Worm (Caenorhabditis elegans) whole organism, late embryonic: ENCODE measurements around the gene aff-1.
A peak's percentile ranks its signal among the peaks of the same experiment; 100 is the strongest.

Experiments used
- ceh-19 ChIP-seq: fragments of 200-800 bp; sonication (Bioruptor generic); optimal IDR thresholded peaks from 2 replicates; lab custom pipeline; 2018; ENCODE audit warnings: mild to moderate bottlenecking, missing genetic modification characterization, missing compliant biosample characterization
- ceh-31 ChIP-seq: sonication (generic microtip); optimal IDR thresholded peaks from 2 replicates; lab custom pipeline; 2016; ENCODE audit warnings: missing genetic modification characterization, missing compliant biosample characterization
- dve-1 ChIP-seq: sonication (generic microtip); optimal IDR thresholded peaks from 2 replicates; lab custom pipeline; 2017; ENCODE audit warnings: antibody characterized with exemption, mild to moderate bottlenecking, missing genetic modification characterization, missing compliant biosample characterization
- pqm-1 ChIP-seq: sonication (generic microtip); optimal IDR thresholded peaks from 2 replicates; lab custom pipeline; 2016; ENCODE audit warnings: missing genetic modification characterization, missing compliant biosample characterization

ce11 chrII:6858835-6859234 lies 4.7 kb downstream of the aff-1 start:
- no peak for TF ChIP-seq dve-1 (tag; lab: Kevin White, UChicago)
- peak; percentile 31 for TF ChIP-seq ceh-19 (GFP tag; lab: Kevin White, UChicago)
- TF ChIP-seq pqm-1 (tag; lab: Kevin White, UChicago), result no peak
- peak; percentile 82 for TF ChIP-seq ceh-31 (tag; lab: Kevin White, UChicago)
